Fruit fly (Drosophila melanogaster): ENCODE results near the gene Sfp33A4.

dm6 chr2L:11797127-11797526 is 39.9 kb upstream of the Sfp33A4 start:
- TF ChIP-seq EcR (GFP tag; optimal IDR thresholded peaks at IDR 0.05) (no peak), psq (optimal IDR thresholded peaks at IDR 0.05) (no peak)
